Fruit fly (Drosophila melanogaster) whole organism, embryonic: ENCODE results near the gene lili.

Experiments used
- Aef1 ChIP-seq: fragments of 200-800 bp; sonication (Bioruptor generic); IDR thresholded peaks from 3 replicates; pipeline ENCODE4 v1.3.6; 2022; ENCODE audit warnings: missing biosample characterization, missing genetic modification characterization
- CG10543 ChIP-seq: fragments of 200-800 bp; sonication (Bioruptor generic); optimal IDR thresholded peaks from 3 replicates; lab custom pipeline; 2017; ENCODE audit warnings: missing biosample characterization, mild to moderate bottlenecking, missing genetic modification characterization, moderate library complexity
- CG10979 ChIP-seq: fragments of 200-800 bp; sonication (Bioruptor generic); optimal IDR thresholded peaks from 2 replicates; lab custom pipeline; 2018; ENCODE audit warnings: missing biosample characterization, mild to moderate bottlenecking, missing genetic modification characterization, moderate library complexity
- CG11560 ChIP-seq: fragments of 200-800 bp; sonication (Bioruptor generic); IDR thresholded peaks from 3 replicates; pipeline ENCODE4 v1.3.6; 2022; ENCODE audit warnings: missing biosample characterization, missing genetic modification characterization
- CG14710 ChIP-seq: fragments of 200-800 bp; sonication (Bioruptor generic); optimal IDR thresholded peaks from 3 replicates; lab custom pipeline; 2019; ENCODE audit warnings: missing biosample characterization, mild to moderate bottlenecking, missing genetic modification characterization, moderate library complexity
- CG14860 ChIP-seq: fragments of 200-800 bp; sonication (Bioruptor generic); IDR thresholded peaks from 3 replicates; pipeline ENCODE4 v1.3.6; 2022; ENCODE audit warnings: missing biosample characterization, missing genetic modification characterization; ENCODE audit not compliant: partially characterized antibody
- CG15601 ChIP-seq: fragments of 200-800 bp; sonication (Bioruptor generic); optimal IDR thresholded peaks from 3 replicates; lab custom pipeline; 2019; ENCODE audit warnings: missing biosample characterization, mild to moderate bottlenecking, missing genetic modification characterization, moderate library complexity
- CG16863 ChIP-seq: fragments of 200-800 bp; sonication (Bioruptor generic); optimal IDR thresholded peaks from 3 replicates; lab custom pipeline; 2016; ENCODE audit warnings: missing biosample characterization, missing genetic modification characterization
- CG17612 ChIP-seq: fragments of 200-800 bp; sonication (Bioruptor generic); IDR thresholded peaks from 2 replicates; pipeline ENCODE4 v1.3.6; 2022; ENCODE audit warnings: missing biosample characterization, missing genetic modification characterization
- CG2199 ChIP-seq: fragments of 200-800 bp; sonication (Bioruptor generic); IDR thresholded peaks from 3 replicates; pipeline ENCODE4 v1.3.6; 2022; ENCODE audit warnings: missing biosample characterization, missing genetic modification characterization
- CG2678 ChIP-seq: fragments of 200-800 bp; sonication (Bioruptor generic); optimal IDR thresholded peaks from 3 replicates; lab custom pipeline; 2019; ENCODE audit warnings: missing biosample characterization, mild to moderate bottlenecking, missing genetic modification characterization, moderate library complexity
- CG2889 ChIP-seq: fragments of 200-800 bp; sonication (Bioruptor generic); IDR thresholded peaks from 3 replicates; pipeline ENCODE4 v1.3.6; 2022; ENCODE audit warnings: missing biosample characterization, missing genetic modification characterization
- CG42726 ChIP-seq: fragments of 200-800 bp; sonication (Bioruptor generic); IDR thresholded peaks from 2 replicates; pipeline ENCODE4 v1.3.6; 2022; ENCODE audit warnings: missing biosample characterization, missing genetic modification characterization; ENCODE audit not compliant: partially characterized antibody
- CG43689 ChIP-seq: fragments of 200-800 bp; sonication (Bioruptor generic); IDR thresholded peaks from 2 replicates; pipeline ENCODE4 v1.3.6; 2022; ENCODE audit warnings: missing biosample characterization, missing genetic modification characterization
- CG5953 ChIP-seq: fragments of 200-800 bp; sonication (Bioruptor generic); IDR thresholded peaks from 2 replicates; pipeline ENCODE4 v1.3.6; 2022; ENCODE audit warnings: missing biosample characterization, missing genetic modification characterization
- CG6683 ChIP-seq: fragments of 200-800 bp; sonication (Bioruptor generic); optimal IDR thresholded peaks from 2 replicates; lab custom pipeline; 2017; ENCODE audit warnings: missing biosample characterization, mild to moderate bottlenecking, missing genetic modification characterization, missing genetic modification reagents
- CG6854 ChIP-seq: fragments of 200-800 bp; sonication (Bioruptor generic); optimal IDR thresholded peaks from 3 replicates; lab custom pipeline; 2017; ENCODE audit warnings: missing biosample characterization, mild to moderate bottlenecking, missing genetic modification characterization
- CG8478 ChIP-seq: fragments of >200 bp; optimal IDR thresholded peaks from 2 replicates; lab custom pipeline; 2018
- CHES-1-like ChIP-seq: fragments of 200-800 bp; sonication (Bioruptor generic); optimal IDR thresholded peaks from 2 replicates; lab custom pipeline; 2016; ENCODE audit warnings: missing biosample characterization, missing genetic modification characterization
- CrebB ChIP-seq: fragments of 200-800 bp; sonication (Bioruptor generic); optimal IDR thresholded peaks from 3 replicates; lab custom pipeline; 2018; ENCODE audit warnings: missing biosample characterization, mild to moderate bottlenecking, missing genetic modification characterization
- Deaf1 ChIP-seq: fragments of 200-800 bp; optimal IDR thresholded peaks from 3 replicates; lab custom pipeline; 2019; ENCODE audit warnings: missing biosample characterization, mild to moderate bottlenecking, missing genetic modification characterization, moderate library complexity
- Eip74EF ChIP-seq, 2 experiments: fragments of 200-800 bp in 1 of 2; fragments of >200 bp in 1 of 2; sonication (Bioruptor generic) in 1 of 2; optimal IDR thresholded peaks; 2 replicates each; lab custom pipeline; 2017 to 2019; ENCODE audit warnings: missing biosample characterization in 2 of 2, missing genetic modification characterization in 2 of 2, mild to moderate bottlenecking in 1 of 2, moderate library complexity in 1 of 2
- Fer1 ChIP-seq: fragments of 200-800 bp; sonication (Bioruptor generic); optimal IDR thresholded peaks from 2 replicates; lab custom pipeline; 2017; ENCODE audit warnings: missing biosample characterization, mild to moderate bottlenecking, missing genetic modification characterization
- Gug ChIP-seq: fragments of 200-800 bp; sonication (Bioruptor generic); IDR thresholded peaks from 4 replicates; pipeline ENCODE4 v1.3.6; 2022; ENCODE audit warnings: missing biosample characterization, missing genetic modification characterization
- Hr39 ChIP-seq: fragments of >200 bp; optimal IDR thresholded peaks from 2 replicates; lab custom pipeline; 2017
- MBD-R2 ChIP-seq: fragments of 200-800 bp; sonication (Bioruptor generic); IDR thresholded peaks from 2 replicates; pipeline ENCODE4 v1.3.6; 2022; ENCODE audit warnings: missing biosample characterization, missing genetic modification characterization
- Med ChIP-seq: fragments of 200-800 bp; sonication (Bioruptor generic); peaks from one replicate; lab custom pipeline; 2016; ENCODE audit warnings: missing biosample characterization, missing genetic modification characterization, mild to moderate bottlenecking, inconsistent platforms, moderate library complexity
- Pdp1 ChIP-seq, 2 experiments: fragments of 200-800 bp; sonication (Bioruptor generic); optimal IDR thresholded peaks; 3 replicates each; lab custom pipeline; 2016; ENCODE audit warnings: missing biosample characterization in 2 of 2, missing genetic modification characterization in 2 of 2, mild to moderate bottlenecking in 1 of 2, moderate library complexity in 1 of 2
- Sox100B ChIP-seq: fragments of 200-800 bp; sonication (Bioruptor generic); optimal IDR thresholded peaks from 3 replicates; lab custom pipeline; 2018; ENCODE audit warnings: missing biosample characterization, mild to moderate bottlenecking, missing genetic modification characterization
- Vsx1 ChIP-seq: fragments of 200-800 bp; sonication (Bioruptor generic); optimal IDR thresholded peaks from 2 replicates; lab custom pipeline; 2017; ENCODE audit warnings: missing biosample characterization, mild to moderate bottlenecking, missing genetic modification characterization, missing genetic modification reagents
- amos ChIP-seq: fragments of 200-800 bp; sonication (Bioruptor generic); IDR thresholded peaks from 2 replicates; pipeline ENCODE4 v1.3.6; 2022; ENCODE audit warnings: missing biosample characterization, missing genetic modification characterization; ENCODE audit not compliant: partially characterized antibody
- bowl ChIP-seq: fragments of 200-800 bp; sonication (Bioruptor generic); IDR thresholded peaks from 2 replicates; pipeline ENCODE4 v1.3.6; 2022; ENCODE audit warnings: missing biosample characterization, missing genetic modification characterization
- caup ChIP-seq: fragments of 200-800 bp; sonication (Bioruptor generic); optimal IDR thresholded peaks from 3 replicates; lab custom pipeline; 2017; ENCODE audit warnings: missing biosample characterization, mild to moderate bottlenecking, missing genetic modification characterization, moderate library complexity; ENCODE audit not compliant: severe bottlenecking
- chm ChIP-seq: fragments of 200-800 bp; sonication (Bioruptor generic); IDR thresholded peaks from 2 replicates; pipeline ENCODE4 v1.3.6; 2022; ENCODE audit warnings: missing biosample characterization, missing genetic modification characterization
- crc ChIP-seq: fragments of 200-800 bp; sonication (Bioruptor generic); optimal IDR thresholded peaks from 2 replicates; lab custom pipeline; 2016; ENCODE audit warnings: missing biosample characterization, missing genetic modification characterization
- dati ChIP-seq: fragments of 200-800 bp; sonication (Bioruptor generic); IDR thresholded peaks from 2 replicates; pipeline ENCODE4 v1.3.6; 2022; ENCODE audit warnings: missing biosample characterization, missing genetic modification characterization
- ems ChIP-seq: fragments of 200-800 bp; sonication (Bioruptor generic); optimal IDR thresholded peaks from 3 replicates; lab custom pipeline; 2016; ENCODE audit warnings: missing biosample characterization, missing genetic modification characterization
- fd102C ChIP-seq: fragments of 200-800 bp; sonication (Bioruptor generic); optimal IDR thresholded peaks from 2 replicates; lab custom pipeline; 2018; ENCODE audit warnings: missing biosample characterization, mild to moderate bottlenecking, missing genetic modification characterization, moderate library complexity
- gcm ChIP-seq: fragments of 200-800 bp; sonication (Bioruptor generic); optimal IDR thresholded peaks from 2 replicates; lab custom pipeline; 2019; ENCODE audit warnings: missing biosample characterization, mild to moderate bottlenecking, missing genetic modification characterization, moderate library complexity
- grn ChIP-seq: fragments of 200-800 bp; sonication (Bioruptor generic); optimal IDR thresholded peaks from 3 replicates; lab custom pipeline; 2017; ENCODE audit warnings: missing biosample characterization, missing genetic modification characterization
- hth ChIP-seq: fragments of >200 bp; optimal IDR thresholded peaks from 2 replicates; lab custom pipeline; 2017; ENCODE audit warnings: inconsistent platforms
- insv ChIP-seq, 2 experiments: fragments of 200-800 bp; sonication (Bioruptor generic); optimal IDR thresholded peaks; 3 replicates each; lab custom pipeline; 2016 to 2018; ENCODE audit warnings: missing biosample characterization in 2 of 2, missing genetic modification characterization in 2 of 2
- nerfin-2 ChIP-seq: fragments of 200-800 bp; sonication (Bioruptor generic); IDR thresholded peaks from 2 replicates; pipeline ENCODE4 v1.3.6; 2022; ENCODE audit warnings: missing biosample characterization, missing genetic modification characterization; ENCODE audit not compliant: partially characterized antibody
- oc ChIP-seq: fragments of 200-800 bp; sonication (Bioruptor generic); optimal IDR thresholded peaks from 2 replicates; lab custom pipeline; 2018; ENCODE audit warnings: missing biosample characterization, mild to moderate bottlenecking, missing genetic modification characterization, moderate library complexity
- pho ChIP-seq: fragments of 200-800 bp; sonication (Bioruptor generic); optimal IDR thresholded peaks from 2 replicates; lab custom pipeline; 2016; ENCODE audit warnings: missing biosample characterization, missing genetic modification characterization
- pum ChIP-seq: fragments of 200-800 bp; sonication (Bioruptor generic); optimal IDR thresholded peaks from 2 replicates; lab custom pipeline; 2016; ENCODE audit warnings: missing biosample characterization, missing genetic modification characterization
- pzg ChIP-seq: fragments of 200-800 bp; sonication (Bioruptor generic); optimal IDR thresholded peaks from 3 replicates; lab custom pipeline; 2018; ENCODE audit warnings: missing biosample characterization, mild to moderate bottlenecking, missing genetic modification characterization, moderate library complexity
- sob ChIP-seq: fragments of 200-800 bp; sonication (Bioruptor generic); IDR thresholded peaks from 2 replicates; pipeline ENCODE4 v1.3.6; 2022; ENCODE audit warnings: missing biosample characterization, missing genetic modification characterization
- sr ChIP-seq: fragments of 200-800 bp; sonication (Bioruptor generic); IDR thresholded peaks from 3 replicates; pipeline ENCODE4 v1.3.6; 2022; ENCODE audit warnings: missing biosample characterization, missing genetic modification characterization
- trem ChIP-seq: fragments of 200-800 bp; optimal IDR thresholded peaks from 3 replicates; lab custom pipeline; 2019; ENCODE audit warnings: missing biosample characterization, mild to moderate bottlenecking, missing genetic modification characterization, moderate library complexity
- zen ChIP-seq: fragments of 200-800 bp; sonication (Bioruptor generic); optimal IDR thresholded peaks from 3 replicates; lab custom pipeline; 2018; ENCODE audit warnings: missing biosample characterization, mild to moderate bottlenecking, missing genetic modification characterization, moderate library complexity

Gene lili

DNA sequence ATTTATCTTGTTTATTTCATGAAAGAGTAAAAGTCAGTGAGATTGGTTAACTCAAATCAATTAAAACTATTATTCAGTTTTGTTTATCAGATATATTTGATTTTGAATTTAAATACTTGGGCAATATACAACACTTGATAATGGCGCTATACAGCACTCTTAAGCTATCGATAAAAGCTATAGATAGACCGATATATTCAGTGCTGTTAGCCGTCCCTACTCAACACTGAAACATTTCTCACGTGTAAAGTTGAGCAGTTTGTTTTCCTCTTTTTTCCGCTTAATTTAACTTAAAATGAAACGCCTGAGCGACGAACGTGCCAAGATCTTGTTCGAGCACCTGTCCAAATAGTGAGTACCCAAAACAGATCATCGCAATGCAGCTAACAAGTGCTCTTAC, 36.6 kb upstream of the lili start, which contains the start of gene CG7006 (continued):
- peak; percentile 84 for TF ChIP-seq pho
- no peak for TF ChIP-seq Deaf1 (tag; lab: Kevin White, UChicago)
- peak in 1 of 2 experiments; percentile 13 for TF ChIP-seq insv (GFP tag; optimal IDR thresholded peaks at IDR 0.05; lab: Kevin White, UChicago)
- TF ChIP-seq Med (GFP tag; lab: Kevin White, UChicago) = peak; percentile 96
- peak; percentile 61 for TF ChIP-seq CG42726 (GFP tag; lab: Robert Waterston, UW)
- peak; percentile 54; the same call in 1 of the 2 replicates for TF ChIP-seq chm (GFP tag; lab: Robert Waterston, UW)
- TF ChIP-seq sob = peak; percentile 95
- no peak for TF ChIP-seq grn
- peak; percentile 94 for TF ChIP-seq pzg (GFP tag; lab: Kevin White, UChicago)
- no peak for TF ChIP-seq oc
- no peak for TF ChIP-seq CG43689 (GFP tag; lab: Robert Waterston, UW)
- no peak for TF ChIP-seq CG2889 (GFP tag; lab: Robert Waterston, UW)
- TF ChIP-seq hth (lab: Kevin White, UChicago) = no peak
- TF ChIP-seq Aef1 (GFP tag; lab: Robert Waterston, UW) = peak; percentile 36; the same call in 1 of the 3 replicates
- no peak for TF ChIP-seq CG2678 (tag; lab: Kevin White, UChicago)
- peak; percentile 5 for TF ChIP-seq crc (GFP tag; lab: Kevin White, UChicago)
- peak; percentile 69 for TF ChIP-seq ems (GFP tag; lab: Kevin White, UChicago)
- no peak for TF ChIP-seq Fer1
- TF ChIP-seq amos = peak; percentile 85
- no peak for TF ChIP-seq gcm (GFP tag; lab: Kevin White, UChicago)
- no peak for TF ChIP-seq sr
- peak; percentile 75 for TF ChIP-seq CHES-1-like
- TF ChIP-seq CG5953 (GFP tag; lab: Robert Waterston, UW) = no peak
- no peak for TF ChIP-seq CG6683 (GFP tag; lab: Kevin White, UChicago)
- TF ChIP-seq CrebB = peak; percentile 2
- TF ChIP-seq dati (GFP tag; lab: Robert Waterston, UW) = no peak
- TF ChIP-seq Hr39 (lab: Kevin White, UChicago) = no peak
- TF ChIP-seq zen (tag; lab: Kevin White, UChicago) = peak; percentile 37
- TF ChIP-seq caup (GFP tag; lab: Kevin White, UChicago) = peak; percentile 80
- TF ChIP-seq CG10979 (tag; lab: Kevin White, UChicago) = peak; percentile 16
- TF ChIP-seq pum = peak; percentile 58
- no peak for TF ChIP-seq CG2199 (GFP tag; lab: Robert Waterston, UW)
- peak; percentile 61 for TF ChIP-seq CG14860 (GFP tag; lab: Robert Waterston, UW)
- no peak for TF ChIP-seq Vsx1 (GFP tag; lab: Kevin White, UChicago)
- TF ChIP-seq CG17612 = peak; percentile 21; the same call in 1 of the 2 replicates
- TF ChIP-seq CG10543 (GFP tag; lab: Kevin White, UChicago) = no peak
- TF ChIP-seq Pdp1 (GFP tag; optimal IDR thresholded peaks at IDR 0.05; lab: Kevin White, UChicago) = peak; percentile 65 to 78
- TF ChIP-seq CG6854 (GFP tag; lab: Kevin White, UChicago) = no peak
- no peak for TF ChIP-seq Eip74EF (GFP tag; optimal IDR thresholded peaks at IDR 0.05; lab: Kevin White, UChicago)
- TF ChIP-seq fd102C (GFP tag; lab: Kevin White, UChicago) = no peak
- TF ChIP-seq CG15601 (tag; lab: Kevin White, UChicago) = no peak
- no peak for TF ChIP-seq CG8478 (lab: Kevin White, UChicago)
- peak; percentile 43 for TF ChIP-seq CG16863 (GFP tag; lab: Kevin White, UChicago)
- peak; percentile 60; the same call in 2 of the 3 replicates for TF ChIP-seq CG11560 (tag; lab: Robert Waterston, UW)
- peak; percentile 61 for TF ChIP-seq CG14710
- TF ChIP-seq MBD-R2 (GFP tag; lab: Robert Waterston, UW) = peak; percentile 81
- TF ChIP-seq Gug (GFP tag; lab: Robert Waterston, UW) = no peak; the same call in 2 of the 4 replicates
- 0 out of 2 replicates have a peak, but pooled peaks have one; percentile 54 for TF ChIP-seq nerfin-2
- no peak for TF ChIP-seq bowl (GFP tag; lab: Robert Waterston, UW)
- TF ChIP-seq trem (tag; lab: Kevin White, UChicago) = peak; percentile 74
- no peak for TF ChIP-seq Sox100B (GFP tag; lab: Kevin White, UChicago)
